Fruit fly (Drosophila melanogaster) whole organism, embryonic: ENCODE measurements around the gene nod.

Source experiments
- CG10274 ChIP-seq: fragments of 200-800 bp; sonication (Bioruptor generic); optimal IDR thresholded peaks from 3 replicates; lab custom pipeline; 2017; ENCODE audit warnings: missing biosample characterization, mild to moderate bottlenecking, missing genetic modification characterization
- CG1233 ChIP-seq: fragments of 200-800 bp; sonication (Bioruptor generic); optimal IDR thresholded peaks from 4 replicates; lab custom pipeline; 2018; ENCODE audit warnings: missing biosample characterization, mild to moderate bottlenecking, missing genetic modification characterization
- CG12744 ChIP-seq: fragments of 200-800 bp; sonication (Bioruptor generic); optimal IDR thresholded peaks from 2 replicates; lab custom pipeline; 2016; ENCODE audit warnings: missing biosample characterization, missing genetic modification characterization
- CG15514 ChIP-seq: fragments of 200-800 bp; sonication (Bioruptor generic); optimal IDR thresholded peaks from 3 replicates; lab custom pipeline; 2017; ENCODE audit warnings: missing biosample characterization, missing genetic modification characterization, mild to moderate bottlenecking, moderate library complexity, missing genetic modification reagents
- CG15696 ChIP-seq: fragments of 200-800 bp; sonication (Bioruptor generic); optimal IDR thresholded peaks from 2 replicates; lab custom pipeline; 2019; ENCODE audit warnings: missing biosample characterization, mild to moderate bottlenecking, missing genetic modification characterization, moderate library complexity
- CG18262 ChIP-seq: fragments of 200-800 bp; optimal IDR thresholded peaks from 3 replicates; lab custom pipeline; 2019; ENCODE audit warnings: missing biosample characterization, mild to moderate bottlenecking, missing genetic modification characterization, moderate library complexity
- CG18619 ChIP-seq: fragments of 200-800 bp; sonication (Bioruptor generic); optimal IDR thresholded peaks from 3 replicates; lab custom pipeline; 2017; ENCODE audit warnings: missing biosample characterization, mild to moderate bottlenecking, missing genetic modification characterization
- CG18764 ChIP-seq: fragments of 200-800 bp; sonication (Bioruptor generic); optimal IDR thresholded peaks from 3 replicates; lab custom pipeline; 2016; ENCODE audit warnings: missing biosample characterization, missing genetic modification characterization
- CG2120 ChIP-seq: fragments of 200-800 bp; sonication (Bioruptor generic); optimal IDR thresholded peaks from 3 replicates; lab custom pipeline; 2016; ENCODE audit warnings: missing biosample characterization, missing genetic modification characterization
- CG2712 ChIP-seq: fragments of 200-800 bp; optimal IDR thresholded peaks from 3 replicates; lab custom pipeline; 2019; ENCODE audit warnings: missing biosample characterization, mild to moderate bottlenecking, missing genetic modification characterization, moderate library complexity
- CG30403 ChIP-seq: fragments of 200-800 bp; sonication (Bioruptor generic); optimal IDR thresholded peaks from 3 replicates; lab custom pipeline; 2016; ENCODE audit warnings: missing biosample characterization, missing genetic modification characterization
- CG3065 ChIP-seq: fragments of 200-800 bp; sonication (Bioruptor generic); optimal IDR thresholded peaks from 2 replicates; lab custom pipeline; 2016; ENCODE audit warnings: missing biosample characterization, missing genetic modification characterization
- CG31365 ChIP-seq: fragments of 200-800 bp; sonication (Bioruptor generic); optimal IDR thresholded peaks from 2 replicates; lab custom pipeline; 2018; ENCODE audit warnings: missing biosample characterization, mild to moderate bottlenecking, missing genetic modification characterization
- CG34376 ChIP-seq: fragments of 200-800 bp; sonication (Bioruptor generic); optimal IDR thresholded peaks from 2 replicates; lab custom pipeline; 2018; ENCODE audit warnings: missing biosample characterization, mild to moderate bottlenecking, missing genetic modification characterization
- CG3726 ChIP-seq: fragments of 200-800 bp; sonication (Bioruptor generic); IDR thresholded peaks from 3 replicates; pipeline ENCODE4, ENCODE4 v1.3.6; 2022; ENCODE audit warnings: missing biosample characterization, missing genetic modification characterization
- CG3995 ChIP-seq: fragments of 200-800 bp; sonication (Bioruptor generic); optimal IDR thresholded peaks from 3 replicates; lab custom pipeline; 2016; ENCODE audit warnings: missing biosample characterization, missing genetic modification characterization
- CG4360 ChIP-seq: fragments of 200-800 bp; sonication (Bioruptor generic); IDR thresholded peaks from 2 replicates; pipeline ENCODE4 v1.3.6; 2022; ENCODE audit warnings: missing biosample characterization, missing genetic modification characterization
- CG5245 ChIP-seq: fragments of 200-800 bp; sonication (Bioruptor generic); optimal IDR thresholded peaks from 3 replicates; lab custom pipeline; 2016; ENCODE audit warnings: missing biosample characterization, missing genetic modification characterization
- CG8388 ChIP-seq: fragments of 200-800 bp; sonication (Bioruptor generic); optimal IDR thresholded peaks from 2 replicates; lab custom pipeline; 2019; ENCODE audit warnings: missing biosample characterization, mild to moderate bottlenecking, missing genetic modification characterization, moderate library complexity
- CG9609 ChIP-seq: fragments of 200-800 bp; sonication (Bioruptor generic); optimal IDR thresholded peaks from 3 replicates; lab custom pipeline; 2016; ENCODE audit warnings: missing biosample characterization, missing genetic modification characterization
- Chrac-16 ChIP-seq: fragments of 200-800 bp; sonication (Bioruptor generic); optimal IDR thresholded peaks from 3 replicates; lab custom pipeline; 2016; ENCODE audit warnings: missing biosample characterization, missing genetic modification characterization
- CoRest ChIP-seq: fragments of 200-800 bp; sonication (Bioruptor generic); optimal IDR thresholded peaks from 3 replicates; lab custom pipeline; 2018; ENCODE audit warnings: missing biosample characterization, mild to moderate bottlenecking, missing genetic modification characterization, moderate library complexity
- Dbx ChIP-seq: fragments of 200-800 bp; sonication (Bioruptor generic); IDR thresholded peaks from 3 replicates; pipeline ENCODE4 v1.3.6; 2022; ENCODE audit warnings: missing biosample characterization, missing genetic modification characterization
- Doc2 ChIP-seq: fragments of 200-800 bp; sonication (Bioruptor generic); IDR thresholded peaks from 2 replicates; pipeline ENCODE4 v1.3.6; 2022; ENCODE audit warnings: missing biosample characterization, missing genetic modification characterization
- E2f1 ChIP-seq: fragments of 200-800 bp; sonication (Bioruptor generic); IDR thresholded peaks from 2 replicates; pipeline ENCODE4 v1.3.6; 2022; ENCODE audit warnings: missing biosample characterization, missing genetic modification characterization
- Hey ChIP-seq: fragments of 200-800 bp; sonication (Bioruptor generic); optimal IDR thresholded peaks from 3 replicates; lab custom pipeline; 2018; ENCODE audit warnings: missing biosample characterization, mild to moderate bottlenecking, missing genetic modification characterization
- HmgD ChIP-seq: fragments of 200-800 bp; sonication (Bioruptor generic); optimal IDR thresholded peaks from 3 replicates; lab custom pipeline; 2016; ENCODE audit warnings: missing biosample characterization, missing genetic modification characterization
- MESR4 ChIP-seq: fragments of 200-800 bp; sonication (Bioruptor generic); optimal IDR thresholded peaks from 2 replicates; lab custom pipeline; 2018; ENCODE audit warnings: missing biosample characterization, mild to moderate bottlenecking, missing genetic modification characterization, moderate library complexity
- Rx ChIP-seq: fragments of 200-800 bp; sonication (Bioruptor generic); IDR thresholded peaks from 2 replicates; pipeline ENCODE4 v1.3.6; 2022; ENCODE audit warnings: missing biosample characterization, missing genetic modification characterization
- Sry-δ ChIP-seq: fragments of 200-800 bp; sonication (Bioruptor generic); optimal IDR thresholded peaks from 2 replicates; lab custom pipeline; 2016; ENCODE audit warnings: missing biosample characterization, missing genetic modification characterization
- al ChIP-seq: fragments of 200-800 bp; sonication (Bioruptor generic); IDR thresholded peaks from 2 replicates; pipeline ENCODE4 v1.3.6; 2022; ENCODE audit warnings: missing biosample characterization, missing genetic modification characterization
- bcd ChIP-seq: fragments of 200-800 bp; sonication (Bioruptor generic); optimal IDR thresholded peaks from 2 replicates; lab custom pipeline; 2017; ENCODE audit warnings: missing biosample characterization, mild to moderate bottlenecking, missing genetic modification characterization
- chm ChIP-seq: fragments of 200-800 bp; sonication (Bioruptor generic); IDR thresholded peaks from 2 replicates; pipeline ENCODE4 v1.3.6; 2022; ENCODE audit warnings: missing biosample characterization, missing genetic modification characterization
- disco-r ChIP-seq: fragments of 200-800 bp; sonication (Bioruptor generic); optimal IDR thresholded peaks from 2 replicates; lab custom pipeline; 2016; ENCODE audit warnings: missing biosample characterization, missing genetic modification characterization
- dm ChIP-seq: fragments of 200-800 bp; sonication (Bioruptor generic); optimal IDR thresholded peaks from 3 replicates; lab custom pipeline; 2016; ENCODE audit warnings: missing biosample characterization, missing genetic modification characterization
- dpn ChIP-seq, 2 experiments: fragments of 200-800 bp; sonication (Bioruptor generic); optimal IDR thresholded peaks; 3 replicates each; lab custom pipeline; 2016; ENCODE audit warnings: missing biosample characterization in 2 of 2, missing genetic modification characterization in 2 of 2
- emc ChIP-seq: fragments of 200-800 bp; sonication (Bioruptor generic); optimal IDR thresholded peaks from 2 replicates; lab custom pipeline; 2016; ENCODE audit warnings: missing biosample characterization, missing genetic modification characterization
- gt ChIP-seq: fragments of 200-800 bp; sonication (Bioruptor generic); IDR thresholded peaks from 2 replicates; pipeline ENCODE4 v1.3.6; 2022; ENCODE audit warnings: missing biosample characterization, missing genetic modification characterization
- hth ChIP-seq: fragments of >200 bp; optimal IDR thresholded peaks from 2 replicates; lab custom pipeline; 2017; ENCODE audit warnings: inconsistent platforms
- jumu ChIP-seq: fragments of 200-800 bp; sonication (Bioruptor generic); optimal IDR thresholded peaks from 3 replicates; lab custom pipeline; 2016; ENCODE audit warnings: missing biosample characterization, missing genetic modification characterization
- lab ChIP-seq: fragments of 200-800 bp; sonication (Bioruptor generic); optimal IDR thresholded peaks from 3 replicates; lab custom pipeline; 2017; ENCODE audit warnings: missing biosample characterization, missing genetic modification characterization, mild to moderate bottlenecking, moderate library complexity, missing genetic modification reagents
- lmd ChIP-seq: fragments of 200-800 bp; sonication (Bioruptor generic); IDR thresholded peaks from 2 replicates; pipeline ENCODE4 v1.3.6; 2022; ENCODE audit warnings: missing biosample characterization, missing genetic modification characterization
- mirr ChIP-seq: fragments of 200-800 bp; sonication (Bioruptor generic); optimal IDR thresholded peaks from 3 replicates; lab custom pipeline; 2018; ENCODE audit warnings: missing biosample characterization, mild to moderate bottlenecking, missing genetic modification characterization
- sens ChIP-seq: fragments of 200-800 bp; sonication (Bioruptor generic); peaks from one replicate; lab custom pipeline; 2016; ENCODE audit warnings: missing biosample characterization, missing genetic modification characterization
- vvl ChIP-seq: fragments of 200-800 bp; sonication (Bioruptor generic); IDR thresholded peaks from 2 replicates; pipeline ENCODE4 v1.3.6; 2022; ENCODE audit warnings: missing biosample characterization, missing genetic modification characterization
- wor ChIP-seq: fragments of 200-800 bp; sonication (Bioruptor generic); IDR thresholded peaks from 2 replicates; pipeline ENCODE4 v1.3.6; 2022; ENCODE audit warnings: missing biosample characterization, missing genetic modification characterization
- zfh1 ChIP-seq: fragments of 200-800 bp; sonication (Bioruptor generic); IDR thresholded peaks from 3 replicates; pipeline ENCODE4 v1.3.6; 2022; ENCODE audit warnings: missing biosample characterization, missing genetic modification characterization

Gene nod

dm6 chrX:11576540-11576939 is 4.0 kb upstream of the nod start, which contains the start of gene CG11695 (continued):
- no peak for TF ChIP-seq CG3065 (GFP tag; lab: Kevin White, UChicago)
- peak; percentile 8 for TF ChIP-seq jumu (GFP tag; lab: Kevin White, UChicago)
- TF ChIP-seq sens (GFP tag; lab: Kevin White, UChicago) = peak; percentile 92
- TF ChIP-seq CG1233 (GFP tag; lab: Kevin White, UChicago) = peak; percentile 17
- 0 out of 3 replicates have a peak, but pooled peaks have one; percentile 57 for TF ChIP-seq Dbx (GFP tag; lab: Robert Waterston, UW)
- no peak for TF ChIP-seq hth (lab: Kevin White, UChicago)
- TF ChIP-seq CG5245 (GFP tag; lab: Kevin White, UChicago) = peak; percentile 30
- no peak for TF ChIP-seq CG12744 (GFP tag; lab: Kevin White, UChicago)
- peak; percentile 50 for TF ChIP-seq CG9609 (GFP tag; lab: Kevin White, UChicago)
- peak; percentile 46 for TF ChIP-seq Rx (GFP tag; lab: Robert Waterston, UW)
- TF ChIP-seq Doc2 (GFP tag; lab: Robert Waterston, UW) = no peak
- peak; percentile 36; the same call in 1 of the 2 replicates for TF ChIP-seq chm (GFP tag; lab: Robert Waterston, UW)
- peak; percentile 83 for TF ChIP-seq CoRest (tag; lab: Kevin White, UChicago)
- TF ChIP-seq CG2120 (GFP tag; lab: Kevin White, UChicago) = peak; percentile 78
- no peak for TF ChIP-seq MESR4 (GFP tag; lab: Kevin White, UChicago)
- TF ChIP-seq CG31365 (tag; lab: Kevin White, UChicago) = no peak
- peak; percentile 67 for TF ChIP-seq al (GFP tag; lab: Robert Waterston, UW)
- peak; percentile 26 for TF ChIP-seq Sry-δ (GFP tag; lab: Kevin White, UChicago)
- no peak for TF ChIP-seq Hey
- peak; percentile 35; the same call in 1 of the 2 replicates for TF ChIP-seq E2f1 (GFP tag; lab: Robert Waterston, UW)
- TF ChIP-seq gt (GFP tag; lab: Robert Waterston, UW) = no peak
- no peak for TF ChIP-seq CG10274 (GFP tag; lab: Kevin White, UChicago)
- TF ChIP-seq CG15696 (tag; lab: Kevin White, UChicago) = peak; percentile 73
- no peak for TF ChIP-seq HmgD
- no peak for TF ChIP-seq emc (GFP tag; lab: Kevin White, UChicago)
- peak; percentile 75 for TF ChIP-seq lab (GFP tag; lab: Kevin White, UChicago)
- peak; percentile 22 for TF ChIP-seq CG18764 (GFP tag; lab: Kevin White, UChicago)
- peak; percentile 81 for TF ChIP-seq CG15514
- TF ChIP-seq dpn (GFP tag; optimal IDR thresholded peaks at IDR 0.05; lab: Kevin White, UChicago) = peak; percentile 41 to 69
- peak; percentile 62 for TF ChIP-seq CG18262 (tag; lab: Kevin White, UChicago)
- TF ChIP-seq bcd (GFP tag; lab: Kevin White, UChicago) = peak; percentile 45
- peak; percentile 58 for TF ChIP-seq CG34376 (GFP tag; lab: Kevin White, UChicago)
- peak; percentile 69 for TF ChIP-seq CG2712 (tag; lab: Kevin White, UChicago)
- peak; percentile 35 for TF ChIP-seq mirr (GFP tag; lab: Kevin White, UChicago)
- peak; percentile 49 for TF ChIP-seq CG18619 (GFP tag; lab: Kevin White, UChicago)
- peak; percentile 37; the same call in 1 of the 2 replicates for TF ChIP-seq wor (GFP tag; lab: Robert Waterston, UW)
- TF ChIP-seq dm (GFP tag; lab: Kevin White, UChicago) = no peak
- TF ChIP-seq vvl (GFP tag; lab: Robert Waterston, UW) = peak; percentile 52; the same call in 1 of the 2 replicates
- TF ChIP-seq CG3995 (GFP tag; lab: Kevin White, UChicago) = peak; percentile 38
- TF ChIP-seq disco-r (GFP tag; lab: Kevin White, UChicago) = no peak
- TF ChIP-seq CG30403 = peak; percentile 73
- TF ChIP-seq CG4360 (GFP tag; lab: Robert Waterston, UW) = no peak
- TF ChIP-seq CG3726 = no peak
- TF ChIP-seq lmd (GFP tag; lab: Robert Waterston, UW) = peak; percentile 64
- peak; percentile 60 for TF ChIP-seq Chrac-16 (GFP tag; lab: Kevin White, UChicago)
- peak; percentile 42 for TF ChIP-seq CG8388
- TF ChIP-seq zfh1 (GFP tag; lab: Robert Waterston, UW) = peak; percentile 36; the same call in 1 of the 3 replicates
